Fruit fly (Drosophila melanogaster): ENCODE measurements around the gene for.

for gene

dm6 chr2L:3632047-3632880 is 24.5 kb downstream of the for start (continued):
- TF ChIP-seq ham (GFP tag; IDR thresholded peaks at IDR 0.05) (peak; percentile 78), CG6272 (GFP tag; IDR thresholded peaks at IDR 0.05) (peak; percentile 97), NC2β (GFP tag; optimal IDR thresholded peaks at IDR 0.05) (peak; percentile 93), fd64A (GFP tag; optimal IDR thresholded peaks at IDR 0.05) (peak; percentile 95), otp (GFP tag; IDR thresholded peaks at IDR 0.05) (peak; percentile 97), Nf-YA (GFP tag; IDR thresholded peaks at IDR 0.05) (peak; percentile 89), CG17568 (GFP tag; optimal IDR thresholded peaks at IDR 0.05) (peak; percentile 91), bab2 (GFP tag; optimal IDR thresholded peaks at IDR 0.05) (peak; percentile 93), Sox100B (GFP tag; optimal IDR thresholded peaks at IDR 0.05) (peak; percentile 90), chinmo (GFP tag; IDR thresholded peaks at IDR 0.05; ENCODE audit: partially characterized antibody) (peak; percentile 94; the same call in 3 of the 4 replicates), Nf-YC (tag; optimal IDR thresholded peaks at IDR 0.05) (peak; percentile 91), CG9437 (GFP tag; optimal IDR thresholded peaks at IDR 0.05) (peak; percentile 88), Antp (GFP tag; optimal IDR thresholded peaks at IDR 0.05) (peak; percentile 94), dan (GFP tag; IDR thresholded peaks at IDR 0.05) (peak; percentile 95), BEAF-32 (GFP tag; optimal IDR thresholded peaks at IDR 0.05) (peak; percentile 1), sim (GFP tag; IDR thresholded peaks at IDR 0.05) (peak; percentile 91), ranshi (GFP tag; IDR thresholded peaks at IDR 0.05) (peak; percentile 95), ssp (GFP tag; IDR thresholded peaks at IDR 0.05) (peak; percentile 88), sob (GFP tag; IDR thresholded peaks at IDR 0.05) (peak; percentile 94), cwo (GFP tag; optimal IDR thresholded peaks at IDR 0.05) (peak; percentile 98), Doc3 (GFP tag; IDR thresholded peaks at IDR 0.05; ENCODE audit: partially characterized antibody) (no peak; the same call in 2 of the 3 replicates), B-H2 (GFP tag; optimal IDR thresholded peaks at IDR 0.05) (peak; percentile 82), CG13894 (tag; optimal IDR thresholded peaks at IDR 0.05) (peak; percentile 96), CG8924 (tag; optimal IDR thresholded peaks at IDR 0.05) (peak; percentile 97), Max (GFP tag; optimal IDR thresholded peaks at IDR 0.05) (peak; percentile 82), CG4617 (GFP tag; optimal IDR thresholded peaks at IDR 0.05; ENCODE audit: borderline replicate concordance) (peak; percentile 81), chm (GFP tag; IDR thresholded peaks at IDR 0.05) (peak; percentile 93), gcm2 (GFP tag; optimal IDR thresholded peaks at IDR 0.05) (peak; percentile 92), C15 (GFP tag; IDR thresholded peaks at IDR 0.05) (peak; percentile 91), fu2 (GFP tag; optimal IDR thresholded peaks at IDR 0.05) (peak; percentile 89), dati (GFP tag; IDR thresholded peaks at IDR 0.05) (peak; percentile 90), tap (tag; optimal IDR thresholded peaks at IDR 0.05) (peak; percentile 98), CG1024 (GFP tag; IDR thresholded peaks at IDR 0.05) (peak; percentile 86), Fer2 (tag; optimal IDR thresholded peaks at IDR 0.05) (peak; percentile 95), chn (GFP tag; optimal IDR thresholded peaks at IDR 0.05) (peak; percentile 90), ash1 (GFP tag; optimal IDR thresholded peaks at IDR 0.05) (peak; percentile 79), CG34376 (GFP tag; optimal IDR thresholded peaks at IDR 0.05) (peak; percentile 97), en (GFP tag; optimal IDR thresholded peaks at IDR 0.05) (peak; percentile 96), CG34224 (GFP tag; IDR thresholded peaks at IDR 0.05; ENCODE audit: partially characterized antibody) (no peak), Chrac-16 (GFP tag; optimal IDR thresholded peaks at IDR 0.05) (peak; percentile 94), phol (tag; optimal IDR thresholded peaks at IDR 0.05) (peak; percentile 99), CG31224 (GFP tag; IDR thresholded peaks at IDR 0.05) (peak; percentile 94), CG16813 (GFP tag; IDR thresholded peaks at IDR 0.05; ENCODE audit: partially characterized antibody) (0 out of 3 replicates have a peak, but pooled peaks have one; percentile 7), CG7987 (GFP tag; optimal IDR thresholded peaks at IDR 0.05) (peak; percentile 94), ci (GFP tag; IDR thresholded peaks at IDR 0.05) (peak; percentile 97), Atf-2 (GFP tag; optimal IDR thresholded peaks at IDR 0.05) (peak; percentile 91), HLH4C (GFP tag; IDR thresholded peaks at IDR 0.05; ENCODE audit: partially characterized antibody) (no peak), Dip3 (GFP tag; optimal IDR thresholded peaks at IDR 0.05) (peak; percentile 89)
